Worm (Caenorhabditis elegans): ENCODE data around the gene F13D11.3.
A peak's percentile ranks its signal among the peaks of the same experiment; 100 is the strongest.

ce11 chrX:5772538-5773154 lies 33.1 kb downstream of the F13D11.3 start:
- TF ChIP-seq nhr-12 (tag; optimal IDR thresholded peaks at IDR 0.05) (no peak), mab-5 (tag; optimal IDR thresholded peaks at IDR 0.05) (no peak), sptf-1 (tag; optimal IDR thresholded peaks at IDR 0.05) (no peak), nhr-28 (tag; optimal IDR thresholded peaks at IDR 0.05) (no peak), nhr-76 (tag; optimal IDR thresholded peaks at IDR 0.05) (no peak), lsy-2 (tag; optimal IDR thresholded peaks at IDR 0.05) (no peak), pha-4 (tag; optimal IDR thresholded peaks at IDR 0.05) (peak; percentile 39), unc-62 (GFP tag; optimal IDR thresholded peaks at IDR 0.05) (no peak), blmp-1 (tag; optimal IDR thresholded peaks at IDR 0.05) (no peak), sem-2 (GFP tag; optimal IDR thresholded peaks at IDR 0.05) (no peak), drap-1 (GFP tag; optimal IDR thresholded peaks at IDR 0.05) (no peak), zip-8 (tag; optimal IDR thresholded peaks at IDR 0.05) (no peak), lin-32 (GFP tag; optimal IDR thresholded peaks at IDR 0.05) (no peak), nhr-237 (tag; optimal IDR thresholded peaks at IDR 0.05) (no peak)
